Fruit fly (Drosophila melanogaster) whole organism, wandering third instar larva: Measurements from ENCODE around the gene Sirt4.

Experiments
- GATAd ChIP-seq: sonication (Bioruptor generic); optimal IDR thresholded peaks from 2 replicates; lab custom pipeline; 2016; ENCODE audit warnings: missing biosample characterization, missing genetic modification characterization
- Vsx2 ChIP-seq: fragments of 200-300, 225-300 bp; sonication (Bioruptor generic); optimal IDR thresholded peaks from 2 replicates; lab custom pipeline; 2018; ENCODE audit warnings: missing biosample characterization, missing genetic modification characterization; ENCODE audit not compliant: partially characterized antibody

dm6 chrX:5679933-5680667, 14.4 kb upstream of the Sirt4 start, which contains the start of the genes Tre1 and Gr5a:
- TF ChIP-seq Vsx2: no peak
- TF ChIP-seq GATAd: no peak
